Worm (Caenorhabditis elegans) whole organism, L3 larva: ENCODE measurements around the gene C30G4.2.

ENCODE experiments used
- R02D3.7 ChIP-seq: fragments of 150-350 bp; optimal IDR thresholded peaks from 2 replicates; lab custom pipeline; 2014; ENCODE audit warnings: missing biosample characterization, missing genetic modification characterization
- daf-12 ChIP-seq: fragments of 150-350 bp; optimal IDR thresholded peaks from 2 replicates; lab custom pipeline; 2014; ENCODE audit warnings: missing biosample characterization, missing genetic modification reagents, missing genetic modification characterization
- egl-5 ChIP-seq: fragments of 150-350 bp; optimal IDR thresholded peaks from 2 replicates; lab custom pipeline; 2017; ENCODE audit warnings: missing biosample characterization, missing genetic modification reagents, missing genetic modification characterization, inconsistent platforms
- elt-2 ChIP-seq: sonication (generic microtip); optimal IDR thresholded peaks from 2 replicates; lab custom pipeline; 2016; ENCODE audit warnings: missing genetic modification reagents, mild to moderate bottlenecking, missing genetic modification characterization, missing compliant biosample characterization
- eor-1 ChIP-seq, 2 experiments: fragments of 150-350 bp; optimal IDR thresholded peaks; 2 replicates each; lab custom pipeline; 2014 to 2018; ENCODE audit warnings: missing biosample characterization in 2 of 2, missing genetic modification characterization in 2 of 2
- fkh-2 ChIP-seq: fragments of 150-350 bp; optimal IDR thresholded peaks from 2 replicates; lab custom pipeline; 2014; ENCODE audit warnings: missing biosample characterization, missing genetic modification reagents, missing genetic modification characterization
- hmg-11 ChIP-seq: sonication (generic microtip); optimal IDR thresholded peaks from 2 replicates; lab custom pipeline; 2016; ENCODE audit warnings: missing genetic modification characterization, missing compliant biosample characterization
- lsy-12 ChIP-seq: sonication (generic microtip); optimal IDR thresholded peaks from 2 replicates; lab custom pipeline; 2016; ENCODE audit warnings: mild to moderate bottlenecking, missing genetic modification characterization, missing compliant biosample characterization
- mml-1 ChIP-seq: fragments of 150-350 bp; sonication (generic microtip); optimal IDR thresholded peaks from 3 replicates; lab custom pipeline; 2014; ENCODE audit warnings: missing biosample characterization, missing genetic modification characterization
- nfya-1 ChIP-seq: sonication (generic microtip); optimal IDR thresholded peaks from 2 replicates; lab custom pipeline; 2017; ENCODE audit warnings: missing genetic modification characterization, mild to moderate bottlenecking, missing compliant biosample characterization, antibody characterized with exemption, moderate library complexity; ENCODE audit not compliant: insufficient read depth
- nhr-237 ChIP-seq: fragments of 150-350 bp; optimal IDR thresholded peaks from 2 replicates; lab custom pipeline; 2014; ENCODE audit warnings: missing biosample characterization, missing genetic modification characterization
- nhr-67 ChIP-seq: fragments of 150-350 bp; optimal IDR thresholded peaks from 2 replicates; lab custom pipeline; 2014; ENCODE audit warnings: missing biosample characterization, missing genetic modification characterization
- pha-4 ChIP-seq: fragments of 150-350 bp; optimal IDR thresholded peaks from 2 replicates; lab custom pipeline; 2014; ENCODE audit warnings: missing biosample characterization, missing genetic modification reagents, missing genetic modification characterization
- pqm-1 ChIP-seq: fragments of 150-350 bp; optimal IDR thresholded peaks from 2 replicates; lab custom pipeline; 2017; ENCODE audit warnings: missing biosample characterization, missing genetic modification characterization, inconsistent platforms
- sea-2 ChIP-seq: fragments of 150-350 bp; sonication (generic microtip); optimal IDR thresholded peaks from 4 replicates; lab custom pipeline; 2014; ENCODE audit warnings: missing biosample characterization, missing genetic modification reagents, missing genetic modification characterization
- skn-1 ChIP-seq: fragments of 150-350 bp; optimal IDR thresholded peaks from 2 replicates; lab custom pipeline; 2014; ENCODE audit warnings: missing biosample characterization, missing genetic modification characterization
- snpc-4 ChIP-seq: fragments of 150-350 bp; optimal IDR thresholded peaks from 2 replicates; lab custom pipeline; 2014; ENCODE audit warnings: missing biosample characterization, missing genetic modification characterization
- unc-39 ChIP-seq: sonication (generic microtip); optimal IDR thresholded peaks from 4 replicates; lab custom pipeline; 2017; ENCODE audit warnings: missing biosample characterization, missing genetic modification characterization

Gene C30G4.2

DNA sequence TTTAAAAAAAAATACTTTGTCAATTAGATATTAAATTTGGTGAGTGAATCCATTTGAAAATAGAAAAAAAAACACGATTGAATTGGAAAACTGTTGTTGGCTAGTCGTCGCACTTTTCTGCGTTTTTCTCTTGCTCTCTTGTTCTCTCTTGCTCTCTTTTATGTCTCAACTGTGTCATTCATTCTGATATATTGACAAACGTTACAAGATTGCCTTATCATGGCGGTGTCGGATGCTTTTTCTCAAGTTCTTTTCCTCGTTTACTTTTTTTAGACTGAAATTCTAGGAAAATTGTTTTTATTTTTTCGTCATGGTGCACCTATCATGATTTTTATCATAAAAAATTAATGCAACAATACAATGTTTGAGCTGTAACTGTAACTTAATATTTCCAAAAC is 49.5 kb downstream of the C30G4.2 start:
- peak; percentile 70 for TF ChIP-seq elt-2 (tag; lab: Kevin White, UChicago)
- TF ChIP-seq sea-2 (GFP tag; lab: Kevin White, UChicago) = no peak
- TF ChIP-seq skn-1 (tag; lab: Kevin White, UChicago) = no peak
- no peak for TF ChIP-seq daf-12
- TF ChIP-seq pha-4 (tag; lab: Kevin White, UChicago) = peak; percentile 74
- peak; percentile 63 for TF ChIP-seq pqm-1 (tag; lab: Kevin White, UChicago)
- TF ChIP-seq nhr-67 = no peak
- TF ChIP-seq, all 47 proteins: peak for 3

ce11 chrX:16995149-16995885 is 50.1 kb downstream of the C30G4.2 start:
- TF ChIP-seq pqm-1 (tag; lab: Kevin White, UChicago) = no peak
- no peak for TF ChIP-seq mml-1
- peak; percentile 12 for TF ChIP-seq elt-2 (tag; lab: Kevin White, UChicago)
- TF ChIP-seq egl-5 = no peak

ce11 chrX:16994417-16994816 is 51.0 kb downstream of the C30G4.2 start:
- TF ChIP-seq eor-1 (tag; optimal IDR thresholded peaks at IDR 0.05; lab: Kevin White, UChicago) = no peak
- TF ChIP-seq skn-1 (tag; lab: Kevin White, UChicago) = no peak
- no peak for TF ChIP-seq lsy-12
- TF ChIP-seq nfya-1 = no peak
- TF ChIP-seq fkh-2 (tag; lab: Kevin White, UChicago) = no peak
- no peak for TF ChIP-seq unc-39 (tag; lab: Kevin White, UChicago)
- TF ChIP-seq hmg-11 (tag; lab: Kevin White, UChicago) = no peak
- TF ChIP-seq nhr-237 (tag; lab: Kevin White, UChicago) = no peak
- TF ChIP-seq snpc-4 (tag; lab: Kevin White, UChicago) = no peak
- TF ChIP-seq elt-2 (tag; lab: Kevin White, UChicago) = peak; percentile 12
- TF ChIP-seq pha-4 (tag; lab: Kevin White, UChicago) = peak; percentile 66
- TF ChIP-seq R02D3.7 (tag; lab: Kevin White, UChicago) = no peak
